Fruit fly (Drosophila melanogaster): Measurements from ENCODE around the gene CG43102.

The CG43102 gene

DNA sequence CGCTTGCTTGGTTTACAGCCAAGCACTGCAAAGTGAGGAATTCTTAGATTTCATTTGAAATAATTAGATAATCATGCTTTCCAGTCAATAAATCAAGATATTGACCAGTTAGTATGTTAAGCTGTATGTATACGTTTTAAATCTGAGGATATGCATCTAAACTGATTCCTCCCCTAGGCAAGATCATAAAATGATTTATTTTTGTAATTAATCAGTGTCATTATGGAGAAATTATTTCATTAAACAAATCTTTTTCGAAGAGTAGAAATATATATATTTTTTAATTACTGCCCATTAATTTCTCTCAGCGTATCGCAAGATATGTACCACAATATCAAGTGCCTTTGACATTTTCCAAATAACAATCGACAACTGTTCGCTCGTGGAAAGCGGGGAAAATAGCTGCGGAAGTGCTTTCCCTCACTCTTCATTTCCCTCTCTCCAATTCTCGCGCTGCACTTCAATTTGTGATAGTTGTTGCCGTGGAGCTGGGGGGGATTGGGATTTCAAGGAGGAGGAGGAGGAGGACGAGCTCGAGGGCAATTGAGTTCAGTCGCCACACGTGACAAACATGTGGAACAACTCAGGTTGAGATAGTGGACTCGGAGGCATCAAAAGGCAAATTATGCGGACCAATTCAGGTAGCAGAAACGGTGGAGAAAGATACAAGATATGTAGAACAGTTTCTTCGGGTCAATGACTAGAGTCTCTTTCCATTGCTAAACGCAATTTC lies 20.1 kb upstream of the CG43102 start (continued):
- TF ChIP-seq Hey (tag; optimal IDR thresholded peaks at IDR 0.05) (no peak), Rx (GFP tag; IDR thresholded peaks at IDR 0.05) (no peak), vvl (GFP tag; IDR thresholded peaks at IDR 0.05) (no peak), CG31441 (GFP tag; IDR thresholded peaks at IDR 0.05) (peak; percentile 59), CG6272 (GFP tag; IDR thresholded peaks at IDR 0.05) (no peak), CG17361 (GFP tag; IDR thresholded peaks at IDR 0.05) (peak; percentile 64), CG43689 (GFP tag; IDR thresholded peaks at IDR 0.05) (no peak), Hr39 (optimal IDR thresholded peaks at IDR 0.05) (no peak), CG5180 (GFP tag; optimal IDR thresholded peaks at IDR 0.05) (no peak), CG4707 (GFP tag; optimal IDR thresholded peaks at IDR 0.05) (no peak), CG6654 (GFP tag; optimal IDR thresholded peaks at IDR 0.05) (no peak), dmrt11E (tag; optimal IDR thresholded peaks at IDR 0.05) (peak; percentile 4), CG10979 (tag; optimal IDR thresholded peaks at IDR 0.05) (peak; percentile 52), CG32767 (GFP tag; IDR thresholded peaks at IDR 0.05) (no peak), hb (GFP tag; IDR thresholded peaks at IDR 0.05; ENCODE audit: partially characterized antibody) (no peak), MTF-1 (GFP tag; optimal IDR thresholded peaks at IDR 0.05; ENCODE audit: borderline replicate concordance) (no peak), Hand (GFP tag; optimal IDR thresholded peaks at IDR 0.05) (no peak), ab (GFP tag; optimal IDR thresholded peaks at IDR 0.05) (no peak), CG6689 (GFP tag; IDR thresholded peaks at IDR 0.05) (no peak), bab2 (GFP tag; optimal IDR thresholded peaks at IDR 0.05) (no peak), ewg (GFP tag; optimal IDR thresholded peaks at IDR 0.05) (no peak), gsb-n (tag; optimal IDR thresholded peaks at IDR 0.05) (peak; percentile 30), D (optimal IDR thresholded peaks at IDR 0.05) (no peak), D (GFP tag; optimal IDR thresholded peaks at IDR 0.05) (peak; percentile 34), CG10267 (tag; optimal IDR thresholded peaks at IDR 0.05) (peak; percentile 41), Antp (GFP tag; optimal IDR thresholded peaks at IDR 0.05) (no peak), vfl (GFP tag; optimal IDR thresholded peaks at IDR 0.05) (no peak), CG18262 (tag; optimal IDR thresholded peaks at IDR 0.05) (peak; percentile 77), D19B (GFP tag; optimal IDR thresholded peaks at IDR 0.05) (no peak), CG7556 (GFP tag; optimal IDR thresholded peaks at IDR 0.05) (peak; percentile 15), CG7357 (GFP tag; IDR thresholded peaks at IDR 0.05) (no peak; the same call in 2 of the 3 replicates), CG12659 (GFP tag; optimal IDR thresholded peaks at IDR 0.05) (no peak), CG2875 (GFP tag; optimal IDR thresholded peaks at IDR 0.05) (peak; percentile 15), Atf3 (GFP tag; optimal IDR thresholded peaks at IDR 0.05) (no peak), CG2129 (GFP tag; IDR thresholded peaks at IDR 0.05; ENCODE audit: partially characterized antibody) (no peak), sob (GFP tag; IDR thresholded peaks at IDR 0.05) (no peak), caup (GFP tag; optimal IDR thresholded peaks at IDR 0.05; ENCODE audit: severe bottlenecking) (no peak), CG7963 (GFP tag; IDR thresholded peaks at IDR 0.05; ENCODE audit: partially characterized antibody) (no peak), cad (GFP tag; optimal IDR thresholded peaks at IDR 0.05) (no peak), CG10565 (GFP tag; optimal IDR thresholded peaks at IDR 0.05) (no peak), Neu2 (GFP tag; optimal IDR thresholded peaks at IDR 0.05; ENCODE audit: borderline replicate concordance) (no peak), CG7372 (GFP tag; IDR thresholded peaks at IDR 0.05) (no peak), Blimp-1 (GFP tag; optimal IDR thresholded peaks at IDR 0.05) (peak; percentile 51), CG7987 (GFP tag; optimal IDR thresholded peaks at IDR 0.05) (no peak), Dfd (GFP tag; optimal IDR thresholded peaks at IDR 0.05) (no peak), bsh (GFP tag; optimal IDR thresholded peaks at IDR 0.05) (peak in 1 of 2 experiments; percentile 33), fd3F (GFP tag; optimal IDR thresholded peaks at IDR 0.05) (no peak), CG17829 (tag; optimal IDR thresholded peaks at IDR 0.05) (peak; percentile 50), Vsx1 (GFP tag; optimal IDR thresholded peaks at IDR 0.05) (no peak)

All from whole organism, embryonic.